Worm (Caenorhabditis elegans): Measurements from ENCODE around the gene ubc-20.

DNA sequence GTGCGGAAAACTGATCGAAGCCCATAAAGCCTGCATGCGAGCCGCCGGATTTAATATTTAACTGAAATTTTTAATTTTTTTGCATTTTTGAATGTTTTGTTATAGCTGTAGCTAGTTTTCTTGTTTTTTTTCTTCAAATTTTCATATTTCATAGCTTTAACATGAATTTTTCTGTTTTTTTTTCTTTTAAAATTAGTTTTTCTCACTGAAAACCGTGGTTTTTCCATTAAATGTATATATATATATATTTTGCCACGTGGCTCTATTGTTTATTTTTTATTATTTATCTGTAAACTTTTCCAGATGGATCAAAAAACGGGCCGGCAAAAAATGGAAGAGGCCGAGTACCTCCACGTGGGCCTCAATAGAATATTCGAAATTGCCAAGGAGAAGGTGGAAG is 3.2 kb downstream of the ubc-20 start, which contains the start of gene sec-20:
- no peak for TF ChIP-seq flt-1 (GFP tag; IDR thresholded peaks at IDR 0.05)
- no peak for TF ChIP-seq ama-1 (optimal IDR thresholded peaks at IDR 0.05)
- TF ChIP-seq pes-1 (GFP tag; IDR thresholded peaks at IDR 0.05) = no peak
- no peak for TF ChIP-seq hmbx-1 (tag; optimal IDR thresholded peaks at IDR 0.05)
- no peak for TF ChIP-seq tbx-37 (GFP tag; conservative IDR thresholded peaks at IDR 0.05)
- TF ChIP-seq hmg-4 (GFP tag; optimal IDR thresholded peaks at IDR 0.05) = no peak
- TF ChIP-seq tra-4 (tag; optimal IDR thresholded peaks at IDR 0.05) = no peak
- no peak for TF ChIP-seq tbx-11 (GFP tag; IDR thresholded peaks at IDR 0.05)
- no peak for TF ChIP-seq sea-1 (GFP tag; conservative IDR thresholded peaks at IDR 0.05)
- no peak for TF ChIP-seq ceh-13 (GFP tag; optimal IDR thresholded peaks at IDR 0.05)
- TF ChIP-seq scrt-1 (GFP tag; IDR thresholded peaks at IDR 0.05) = no peak
- TF ChIP-seq ets-7 (tag; optimal IDR thresholded peaks at IDR 0.05) = no peak

Measured in whole organism, early embryonic.